Worm (Caenorhabditis elegans): ENCODE results near the gene ssq-3.

DNA sequence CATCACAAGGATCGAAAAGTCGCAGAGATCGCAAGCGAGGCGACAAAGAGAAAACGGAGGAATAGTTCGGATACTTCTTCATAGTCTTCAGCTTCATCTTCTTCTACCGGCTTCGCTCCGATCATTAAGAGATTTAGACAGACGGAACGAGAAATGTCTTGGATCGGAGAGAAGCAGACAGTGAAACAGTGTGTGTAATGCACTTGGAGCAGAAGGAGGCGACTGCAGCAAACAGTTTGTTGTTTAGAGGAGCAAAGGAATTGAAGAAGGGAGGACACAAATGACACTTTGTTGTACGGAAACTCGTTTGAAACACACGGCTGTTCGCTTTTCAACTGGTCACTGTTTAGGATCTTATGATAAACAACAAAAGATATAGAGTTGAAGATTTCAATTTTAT lies 12.0 kb upstream of the ssq-3 start:
- TF ChIP-seq snpc-4 (tag; optimal IDR thresholded peaks at IDR 0.05), result no peak
- TF ChIP-seq elt-1 (tag; optimal IDR thresholded peaks at IDR 0.05; ENCODE audit: borderline replicate concordance, insufficient read depth), result no peak
- TF ChIP-seq sem-2 (GFP tag; optimal IDR thresholded peaks at IDR 0.05), result no peak
- TF ChIP-seq mab-5 (tag; optimal IDR thresholded peaks at IDR 0.05), result no peak
- TF ChIP-seq ztf-11 (tag; optimal IDR thresholded peaks at IDR 0.05), result no peak
- TF ChIP-seq nhr-28 (tag; optimal IDR thresholded peaks at IDR 0.05), result no peak
